Worm (Caenorhabditis elegans) whole organism, young adult: ENCODE results near the gene igdb-3.

ENCODE experiments used
- Y79H2A.3 ChIP-seq: fragments of 200-800 bp; sonication (Bioruptor generic); conservative IDR thresholded peaks from 2 replicates; pipeline ENCODE4 v1.3.6; 2022; ENCODE audit warnings: missing genetic modification reagents, missing genetic modification characterization, missing compliant biosample characterization
- ZK185.1 ChIP-seq: sonication (generic microtip); optimal IDR thresholded peaks from 2 replicates; lab custom pipeline; 2016; ENCODE audit warnings: mild to moderate bottlenecking, missing genetic modification characterization, missing compliant biosample characterization; ENCODE audit not compliant: poor library complexity, severe bottlenecking
- ama-1 ChIP-seq, 3 experiments: fragments of 150-350 bp in 1 of 3; sonication (generic microtip) in 2 of 3; optimal IDR thresholded peaks; 2 replicates each; lab custom pipeline; 2014 to 2018; ENCODE audit warnings: missing biosample characterization in 2 of 3, missing genetic modification characterization in 2 of 3, missing genetic modification reagents in 2 of 3
- attf-5 ChIP-seq: fragments of 200-800 bp; sonication (Bioruptor generic); optimal IDR thresholded peaks from 2 replicates; lab custom pipeline; 2018; ENCODE audit warnings: mild to moderate bottlenecking, missing genetic modification characterization, missing compliant biosample characterization
- egl-44 ChIP-seq: fragments of 200-800 bp; sonication (Bioruptor generic); IDR thresholded peaks from 2 replicates; pipeline ENCODE4 v1.3.6; 2022; ENCODE audit warnings: missing genetic modification reagents, missing genetic modification characterization, missing compliant biosample characterization
- lsy-27 ChIP-seq: sonication (generic microtip); optimal IDR thresholded peaks from 2 replicates; lab custom pipeline; 2017; ENCODE audit warnings: missing genetic modification characterization, mild to moderate bottlenecking, missing compliant biosample characterization, antibody characterized with exemption, missing genotype, borderline replicate concordance; ENCODE audit not compliant: insufficient read depth
- rpc-1 ChIP-seq, 2 experiments: fragments of 150-350 bp in 1 of 2; sonication (generic microtip) in 1 of 2; optimal IDR thresholded peaks; 2 replicates each; lab custom pipeline; 2014 to 2018; ENCODE audit warnings: missing biosample characterization in 1 of 2, missing genetic modification characterization in 1 of 2, missing genetic modification reagents in 1 of 2, missing genotype in 1 of 2
- sptf-2 ChIP-seq: fragments of 200-800 bp; sonication (Bioruptor generic); optimal IDR thresholded peaks from 2 replicates; lab custom pipeline; 2018; ENCODE audit warnings: mild to moderate bottlenecking, missing genetic modification characterization, missing compliant biosample characterization

DNA sequence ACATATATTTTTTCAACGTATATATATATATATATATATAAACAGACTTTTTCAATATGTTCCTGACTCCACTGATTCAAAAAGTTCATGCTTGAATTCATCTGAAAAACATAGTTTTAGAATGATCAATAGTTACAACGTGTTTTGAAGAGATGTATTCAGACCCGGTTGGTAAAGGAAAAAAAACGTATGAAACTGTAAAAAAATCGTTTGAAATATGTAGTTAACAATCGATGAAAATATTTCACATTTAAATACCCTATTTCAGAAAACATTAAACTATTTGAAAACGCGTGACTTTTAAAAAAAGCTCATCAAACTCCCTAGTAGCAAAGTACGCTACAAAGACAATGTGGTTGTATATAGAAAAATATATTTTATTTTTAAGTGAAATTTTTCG is 24.6 kb upstream of the igdb-3 start, which contains the start of gene C03B1.14:
- no peak for TF ChIP-seq rpc-1 (optimal IDR thresholded peaks at IDR 0.05; lab: Kevin White, UChicago)
- no peak for TF ChIP-seq rpc-1 (tag; optimal IDR thresholded peaks at IDR 0.05; lab: Kevin White, UChicago)
- no peak for TF ChIP-seq attf-5 (GFP tag; lab: Kevin White, UChicago)
- no peak for TF ChIP-seq lsy-27 (tag; lab: Kevin White, UChicago)
- no peak for TF ChIP-seq ama-1 (optimal IDR thresholded peaks at IDR 0.05; lab: Kevin White, UChicago)
- no peak for TF ChIP-seq ama-1 (GFP tag; optimal IDR thresholded peaks at IDR 0.05; lab: Kevin White, UChicago)
- no peak for TF ChIP-seq ZK185.1
- no peak for TF ChIP-seq Y79H2A.3 (GFP tag; lab: Robert Waterston, UW)
- TF ChIP-seq sptf-2 (GFP tag; lab: Kevin White, UChicago) = no peak
- no peak for TF ChIP-seq egl-44 (GFP tag; lab: Robert Waterston, UW)
